Fruit fly (Drosophila melanogaster): ENCODE measurements around the gene CG3529.

DNA sequence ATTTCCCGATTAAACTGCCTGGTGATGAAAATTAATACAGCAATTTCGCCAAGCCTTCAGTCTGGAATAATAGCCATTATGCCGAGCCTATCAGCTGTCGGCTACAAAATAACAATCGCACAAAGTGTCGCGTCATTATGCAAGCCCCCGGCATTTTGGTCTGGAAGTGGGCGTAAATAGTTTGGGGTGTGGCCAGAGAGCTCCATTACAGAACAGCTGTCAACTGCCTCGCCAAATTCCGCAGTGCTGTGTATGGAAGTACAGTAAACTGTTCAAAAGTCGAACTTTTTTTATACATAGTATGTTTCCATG, 25.9 kb upstream of the CG3529 start:
- no peak for TF ChIP-seq ss (GFP tag; optimal IDR thresholded peaks at IDR 0.05)
- no peak for TF ChIP-seq CG6792 (GFP tag; optimal IDR thresholded peaks at IDR 0.05)
- TF ChIP-seq CG10631 (GFP tag; optimal IDR thresholded peaks at IDR 0.05) = no peak
- TF ChIP-seq salr (GFP tag; optimal IDR thresholded peaks at IDR 0.05) = no peak
- TF ChIP-seq Hr39 (GFP tag; optimal IDR thresholded peaks at IDR 0.05) = no peak
